Fruit fly (Drosophila melanogaster) whole organism, wandering third instar larva: ENCODE results near the gene CG11837.

ENCODE experiments used
- Abd-B ChIP-seq: fragments of >200 bp; optimal IDR thresholded peaks from 2 replicates; lab custom pipeline; 2017; ENCODE audit warnings: missing biosample characterization, missing genetic modification characterization
- CG32264 ChIP-seq: fragments of 200-800 bp; sonication (Bioruptor generic); optimal IDR thresholded peaks from 2 replicates; lab custom pipeline; 2016; ENCODE audit warnings: missing biosample characterization, missing genetic modification characterization
- CG9705 ChIP-seq: fragments of 200-800 bp; sonication (Bioruptor generic); optimal IDR thresholded peaks from 2 replicates; lab custom pipeline; 2018; ENCODE audit warnings: missing biosample characterization, mild to moderate bottlenecking, missing genetic modification characterization
- CrebA ChIP-seq: fragments of 200-800 bp; sonication (Bioruptor generic); optimal IDR thresholded peaks from 2 replicates; lab custom pipeline; 2016; ENCODE audit warnings: missing biosample characterization, mild to moderate bottlenecking, missing genetic modification characterization, borderline replicate concordance
- Dfd ChIP-seq: fragments of >200 bp; optimal IDR thresholded peaks from 2 replicates; lab custom pipeline; 2017; ENCODE audit warnings: missing biosample characterization, missing genetic modification characterization
- Dif ChIP-seq: fragments of 200-275, 200-300 bp; sonication (Bioruptor generic); optimal IDR thresholded peaks from 2 replicates; lab custom pipeline; 2018; ENCODE audit warnings: missing biosample characterization, missing genetic modification characterization; ENCODE audit not compliant: partially characterized antibody
- GATAd ChIP-seq: sonication (Bioruptor generic); optimal IDR thresholded peaks from 2 replicates; lab custom pipeline; 2016; ENCODE audit warnings: missing biosample characterization, missing genetic modification characterization
- HLH106 ChIP-seq: fragments of 200-800 bp; optimal IDR thresholded peaks from 3 replicates; lab custom pipeline; 2019; ENCODE audit warnings: missing biosample characterization, mild to moderate bottlenecking, missing genetic modification characterization, moderate library complexity
- Hnf4 ChIP-seq: fragments of 200-800 bp; sonication (Bioruptor generic); optimal IDR thresholded peaks from 2 replicates; lab custom pipeline; 2016; ENCODE audit warnings: missing biosample characterization, mild to moderate bottlenecking, missing genetic modification characterization
- Hr78 ChIP-seq: fragments of >200 bp; optimal IDR thresholded peaks from 2 replicates; lab custom pipeline; 2017; ENCODE audit warnings: missing biosample characterization, missing genetic modification characterization
- Hr83 ChIP-seq: fragments of 200-300 bp; sonication (Bioruptor generic); optimal IDR thresholded peaks from 2 replicates; lab custom pipeline; 2016; ENCODE audit warnings: missing biosample characterization, mild to moderate bottlenecking, missing genetic modification characterization, moderate library complexity; ENCODE audit not compliant: poor library complexity, severe bottlenecking
- Jra ChIP-seq: sonication (Bioruptor generic); optimal IDR thresholded peaks from 2 replicates; lab custom pipeline; 2016; ENCODE audit warnings: missing biosample characterization, missing genetic modification characterization
- Mio ChIP-seq: sonication (Bioruptor generic); optimal IDR thresholded peaks from 2 replicates; lab custom pipeline; 2016; ENCODE audit warnings: missing biosample characterization, missing genetic modification characterization
- Myc ChIP-seq: fragments of >200 bp; optimal IDR thresholded peaks from 2 replicates; lab custom pipeline; 2017
- N ChIP-seq: fragments of >200 bp; optimal IDR thresholded peaks from 2 replicates; lab custom pipeline; 2018; ENCODE audit warnings: missing biosample characterization, missing external identifiers, missing genetic modification characterization
- OdsH ChIP-seq: fragments of 200-800 bp; sonication (Bioruptor generic); optimal IDR thresholded peaks from 2 replicates; lab custom pipeline; 2016; ENCODE audit warnings: missing biosample characterization, mild to moderate bottlenecking, missing genetic modification characterization
- Rel ChIP-seq, 2 experiments: fragments of 200-800 bp; sonication (Bioruptor generic) in 1 of 2; optimal IDR thresholded peaks; 2 replicates in 1 of 2; 3 replicates in 1 of 2; lab custom pipeline; 2016 to 2019; ENCODE audit warnings: mild to moderate bottlenecking in 2 of 2, missing biosample characterization in 2 of 2, missing genetic modification characterization in 2 of 2, moderate library complexity in 1 of 2
- Sp1 ChIP-seq: fragments of 200-800 bp; sonication (Bioruptor generic); optimal IDR thresholded peaks from 3 replicates; lab custom pipeline; 2019; ENCODE audit warnings: missing biosample characterization, mild to moderate bottlenecking, missing genetic modification characterization, moderate library complexity
- Vsx2 ChIP-seq: fragments of 200-300, 225-300 bp; sonication (Bioruptor generic); optimal IDR thresholded peaks from 2 replicates; lab custom pipeline; 2018; ENCODE audit warnings: missing biosample characterization, missing genetic modification characterization; ENCODE audit not compliant: partially characterized antibody
- br ChIP-seq: fragments of 200-800 bp; sonication (Bioruptor generic); optimal IDR thresholded peaks from 2 replicates; lab custom pipeline; 2016; ENCODE audit warnings: missing biosample characterization, missing genetic modification characterization
- brk ChIP-seq: fragments of 200-800 bp; sonication (Bioruptor generic); optimal IDR thresholded peaks from 2 replicates; lab custom pipeline; 2016; ENCODE audit warnings: missing biosample characterization, mild to moderate bottlenecking, missing genetic modification characterization
- dl ChIP-seq, 2 experiments: fragments of 175-275, 200-275 bp in 1 of 2; fragments of 200-275 bp in 1 of 2; sonication (Bioruptor generic); optimal IDR thresholded peaks; lab custom pipeline; 2018; ENCODE audit warnings: mild to moderate bottlenecking in 2 of 2, missing biosample characterization in 2 of 2, missing genetic modification characterization in 2 of 2, moderate library complexity in 2 of 2; ENCODE audit not compliant: partially characterized antibody in 2 of 2, insufficient read depth in 1 of 2
- dmrt93B ChIP-seq: fragments of 200-800 bp; sonication (Bioruptor generic); optimal IDR thresholded peaks from 2 replicates; lab custom pipeline; 2018; ENCODE audit warnings: missing biosample characterization, mild to moderate bottlenecking, missing genetic modification characterization
- dsf ChIP-seq: sonication (Bioruptor generic); optimal IDR thresholded peaks from 2 replicates; lab custom pipeline; 2016; ENCODE audit warnings: missing biosample characterization, missing genetic modification characterization, borderline replicate concordance
- ey ChIP-seq: fragments of 200-800 bp; sonication (Bioruptor generic); optimal IDR thresholded peaks from 2 replicates; lab custom pipeline; 2016; ENCODE audit warnings: missing biosample characterization, missing genetic modification characterization
- foxo ChIP-seq, 2 experiments: fragments of 200-800 bp; sonication (Bioruptor generic); optimal IDR thresholded peaks; 2 replicates in 1 of 2; 3 replicates in 1 of 2; lab custom pipeline; 2016 to 2017; ENCODE audit warnings: missing biosample characterization in 2 of 2, missing genetic modification characterization in 2 of 2
- fru ChIP-seq: fragments of 200-800 bp; sonication (Bioruptor generic); optimal IDR thresholded peaks from 3 replicates; lab custom pipeline; 2016; ENCODE audit warnings: missing biosample characterization, mild to moderate bottlenecking, missing genetic modification characterization
- h ChIP-seq: fragments of 200-800 bp; sonication (Bioruptor generic); optimal IDR thresholded peaks from 3 replicates; lab custom pipeline; 2016; ENCODE audit warnings: missing biosample characterization, mild to moderate bottlenecking, missing genetic modification characterization
- jim ChIP-seq: fragments of 175-275, 200-325 bp; sonication (Bioruptor generic); optimal IDR thresholded peaks from 2 replicates; lab custom pipeline; 2016; ENCODE audit warnings: missing biosample characterization, mild to moderate bottlenecking, missing genetic modification characterization
- lola ChIP-seq: fragments of >200 bp; optimal IDR thresholded peaks from 2 replicates; lab custom pipeline; 2017; ENCODE audit warnings: missing biosample characterization, missing genetic modification characterization
- pan ChIP-seq: fragments of >200 bp; optimal IDR thresholded peaks from 2 replicates; lab custom pipeline; 2017
- psq ChIP-seq: fragments of 200-800 bp; sonication (Bioruptor generic); optimal IDR thresholded peaks from 3 replicates; lab custom pipeline; 2017; ENCODE audit warnings: missing biosample characterization, mild to moderate bottlenecking, missing genetic modification characterization, moderate library complexity
- rgr ChIP-seq: fragments of 200-800 bp; sonication (Bioruptor generic); optimal IDR thresholded peaks from 3 replicates; lab custom pipeline; 2016; ENCODE audit warnings: missing biosample characterization, mild to moderate bottlenecking, missing genetic modification characterization
- sage ChIP-seq: fragments of 200-800 bp; sonication (Bioruptor generic); optimal IDR thresholded peaks from 2 replicates; lab custom pipeline; 2016; ENCODE audit warnings: missing biosample characterization, mild to moderate bottlenecking, missing genetic modification characterization
- sv ChIP-seq: fragments of 200-800 bp; sonication (Bioruptor generic); optimal IDR thresholded peaks from 3 replicates; lab custom pipeline; 2016; ENCODE audit warnings: missing biosample characterization, missing genetic modification characterization
- tai ChIP-seq: sonication (Bioruptor generic); optimal IDR thresholded peaks from 2 replicates; lab custom pipeline; 2016; ENCODE audit warnings: missing biosample characterization, missing genetic modification characterization
- usp ChIP-seq: fragments of >200 bp; optimal IDR thresholded peaks from 2 replicates; lab custom pipeline; 2017; ENCODE audit warnings: missing biosample characterization, missing genetic modification characterization
- woc ChIP-seq: sonication (Bioruptor generic); optimal IDR thresholded peaks from 2 replicates; lab custom pipeline; 2016; ENCODE audit warnings: missing biosample characterization, mild to moderate bottlenecking, missing genetic modification characterization

Gene CG11837

DNA sequence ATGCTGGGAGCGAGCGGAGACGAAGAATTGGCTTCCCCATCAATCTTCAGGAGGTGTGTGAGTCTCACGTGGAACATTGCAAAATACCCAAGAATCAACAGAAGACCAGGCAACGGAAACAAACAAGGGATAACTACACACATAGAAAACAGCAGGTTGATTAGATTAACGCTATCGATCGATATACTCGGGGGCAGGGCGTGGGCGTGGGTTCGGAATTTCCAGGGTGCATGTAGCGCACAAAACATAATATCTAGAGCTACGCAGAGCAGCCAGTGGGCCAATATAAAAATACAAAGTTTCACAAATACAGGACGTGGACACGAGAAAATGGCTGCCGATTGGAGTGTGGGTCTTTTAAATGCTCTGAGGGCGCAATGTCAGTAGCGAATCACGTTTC, 10.1 kb downstream of the CG11837 start:
- no peak for TF ChIP-seq OdsH (GFP tag; lab: Kevin White, UChicago)
- no peak for TF ChIP-seq dmrt93B
- TF ChIP-seq Dif (GFP tag; lab: Kevin White, UChicago), result no peak
- TF ChIP-seq N (GFP tag; lab: Kevin White, UChicago), result no peak
- TF ChIP-seq sage (GFP tag; lab: Kevin White, UChicago), result no peak
- TF ChIP-seq Vsx2 (GFP tag; lab: Kevin White, UChicago), result no peak
- no peak for TF ChIP-seq CrebA (GFP tag; lab: Kevin White, UChicago)
- no peak for TF ChIP-seq ey (GFP tag; lab: Kevin White, UChicago)
- TF ChIP-seq br (GFP tag; lab: Kevin White, UChicago), result no peak
- no peak for TF ChIP-seq fru (GFP tag; lab: Kevin White, UChicago)
- TF ChIP-seq Hr83 (GFP tag; lab: Kevin White, UChicago), result no peak

- no peak for TF ChIP-seq Dfd (GFP tag; lab: Kevin White, UChicago)
- no peak for TF ChIP-seq usp (GFP tag; lab: Kevin White, UChicago)
- no peak for TF ChIP-seq tai (GFP tag; lab: Kevin White, UChicago)
- TF ChIP-seq woc (GFP tag; lab: Kevin White, UChicago), result no peak
- no peak for TF ChIP-seq CrebA (GFP tag; lab: Kevin White, UChicago)
- no peak for TF ChIP-seq N (GFP tag; lab: Kevin White, UChicago)
- no peak for TF ChIP-seq jim (GFP tag; lab: Kevin White, UChicago)
- no peak for TF ChIP-seq dsf
- TF ChIP-seq Myc, result no peak
- no peak for TF ChIP-seq Hr78 (GFP tag; lab: Kevin White, UChicago)
- TF ChIP-seq dl (GFP tag; optimal IDR thresholded peaks at IDR 0.05; lab: Kevin White, UChicago; ENCODE audit: insufficient read depth in 1 of 2, partially characterized antibody in 2 of 2), result no peak
- no peak for TF ChIP-seq Jra (GFP tag; lab: Kevin White, UChicago)
- no peak for TF ChIP-seq HLH106 (tag; lab: Kevin White, UChicago)
- no peak for TF ChIP-seq Mio
- TF ChIP-seq brk (GFP tag; lab: Kevin White, UChicago), result no peak
- no peak for TF ChIP-seq Hnf4 (GFP tag; lab: Kevin White, UChicago)
- peak; percentile 16 for TF ChIP-seq rgr
- TF ChIP-seq sv (GFP tag; lab: Kevin White, UChicago), result no peak
- no peak for TF ChIP-seq sage (GFP tag; lab: Kevin White, UChicago)
- no peak for TF ChIP-seq pan (lab: Kevin White, UChicago)
- TF ChIP-seq OdsH (GFP tag; lab: Kevin White, UChicago), result no peak
- TF ChIP-seq dmrt93B, result no peak
- TF ChIP-seq fru (GFP tag; lab: Kevin White, UChicago), result no peak
- no peak for TF ChIP-seq lola
- no peak for TF ChIP-seq CG9705 (GFP tag; lab: Kevin White, UChicago)
- TF ChIP-seq Vsx2 (GFP tag; lab: Kevin White, UChicago), result peak; percentile 62
- TF ChIP-seq psq (GFP tag; lab: Kevin White, UChicago), result no peak
- TF ChIP-seq Rel (GFP tag; optimal IDR thresholded peaks at IDR 0.05; lab: Kevin White, UChicago), result no peak
- TF ChIP-seq Rel (tag; optimal IDR thresholded peaks at IDR 0.05; lab: Kevin White, UChicago), result peak; percentile 49
- peak; percentile 20 for TF ChIP-seq CG32264 (GFP tag; lab: Kevin White, UChicago)
- TF ChIP-seq foxo (GFP tag; optimal IDR thresholded peaks at IDR 0.05; lab: Kevin White, UChicago), result no peak
- no peak for TF ChIP-seq Sp1 (GFP tag; lab: Kevin White, UChicago)
- TF ChIP-seq Hr83 (GFP tag; lab: Kevin White, UChicago), result peak; percentile 39
- TF ChIP-seq Abd-B (GFP tag; lab: Kevin White, UChicago), result no peak
- TF ChIP-seq br (GFP tag; lab: Kevin White, UChicago), result no peak
- no peak for TF ChIP-seq Dif (GFP tag; lab: Kevin White, UChicago)
- peak; percentile 44 for TF ChIP-seq h
- no peak for TF ChIP-seq ey (GFP tag; lab: Kevin White, UChicago)
- no peak for TF ChIP-seq GATAd (GFP tag; lab: Kevin White, UChicago)
- TF ChIP-seq, all 38 proteins: peak for 6
These were observed 13.5 kb downstream of the CG11837 start, which contains the start of the genes Cul5 and Bicra for dm6 chr3R:29062717-29063206. Cul5 (minus strand) TSS chr3R:29062975. Bicra (plus strand) TSS chr3R:29063040.
